Fruit fly (Drosophila melanogaster) whole organism: ENCODE data around the gene spz4.

Source experiments
- CG8478 ChIP-seq: fragments of >200 bp; optimal IDR thresholded peaks from 2 replicates; lab custom pipeline; 2018; ENCODE audit warnings: inconsistent platforms
- Dll ChIP-seq: fragments of >200 bp; optimal IDR thresholded peaks from 2 replicates; lab custom pipeline; 2017
- EcR ChIP-seq, 2 experiments: fragments of >200 bp; optimal IDR thresholded peaks; 2 replicates each; lab custom pipeline; 2017; ENCODE audit warnings: missing biosample characterization in 2 of 2, missing genetic modification characterization in 2 of 2, missing genetic modification reagents in 2 of 2
- pan ChIP-seq: fragments of >200 bp; optimal IDR thresholded peaks from 2 replicates; lab custom pipeline; 2017
- psq ChIP-seq: fragments of >200 bp; optimal IDR thresholded peaks from 2 replicates; lab custom pipeline; 2017
- usp ChIP-seq: fragments of >200 bp; optimal IDR thresholded peaks from 2 replicates; lab custom pipeline; 2017; ENCODE audit warnings: missing biosample characterization, missing genetic modification characterization, mixed read lengths

dm6 chr2L:11521185-11521584, 19.7 kb downstream of the spz4 start, which contains the start of gene CG14930:
- TF ChIP-seq CG8478 (lab: Kevin White, UChicago) (no peak), EcR (GFP tag; optimal IDR thresholded peaks at IDR 0.05; lab: Kevin White, UChicago) (no peak), usp (no peak), psq (lab: Kevin White, UChicago) (no peak), Dll (no peak), pan (lab: Kevin White, UChicago) (no peak)
